Comparison of ENCODE assay signal across 5 fruit fly cellular contexts in genomic region chr2L:867899-868605, dm6.
TF ChIP-seq lines count a peak whose summit lies in the region.

aru (minus strand) TSS chr2L:868354.

TF ChIP-seq in whole organism, adult, 20 proteins besides CTCF, POLR2A, EP300 and RAD21 (continued from another document):
- no peak for TF ChIP-seq toe (GFP tag; optimal IDR thresholded peaks at IDR 0.05; lab: Kevin White, UChicago)
- TF ChIP-seq CG12768 (GFP tag; optimal IDR thresholded peaks at IDR 0.05; lab: Kevin White, UChicago) = no peak

TF ChIP-seq in whole organism, embryonic, 481 proteins besides CTCF, POLR2A, EP300 and RAD21 (continued from another document and continues in another):
- TF ChIP-seq Bgb (GFP tag; IDR thresholded peaks at IDR 0.05; lab: Robert Waterston, UW; ENCODE audit: partially characterized antibody) (0 out of 2 replicates have a peak, but pooled peaks have one; percentile 18), NK7.1 (GFP tag; optimal IDR thresholded peaks at IDR 0.05; lab: Kevin White, UChicago) (no peak), CG34422 (GFP tag; IDR thresholded peaks at IDR 0.05; lab: Robert Waterston, UW) (peak; percentile 49; the same call in 1 of the 3 replicates), CG13287 (GFP tag; IDR thresholded peaks at IDR 0.05; lab: Robert Waterston, UW; ENCODE audit: partially characterized antibody) (peak; percentile 26; the same call in 1 of the 2 replicates), CG10366 (GFP tag; IDR thresholded peaks at IDR 0.05; lab: Robert Waterston, UW) (no peak), B-H2 (GFP tag; optimal IDR thresholded peaks at IDR 0.05; lab: Kevin White, UChicago) (peak; percentile 14), CG11504 (tag; optimal IDR thresholded peaks at IDR 0.05; lab: Kevin White, UChicago) (peak; percentile 55), Optix (GFP tag; IDR thresholded peaks at IDR 0.05; lab: Robert Waterston, UW) (no peak), CG14050 (GFP tag; IDR thresholded peaks at IDR 0.05; lab: Robert Waterston, UW) (no peak), Vsx1 (GFP tag; optimal IDR thresholded peaks at IDR 0.05; lab: Kevin White, UChicago) (peak; percentile 9), Med (GFP tag; lab: Kevin White, UChicago) (peak; percentile 86), Gsc (GFP tag; IDR thresholded peaks at IDR 0.05; lab: Robert Waterston, UW) (no peak), CG17612 (GFP tag; IDR thresholded peaks at IDR 0.05; lab: Robert Waterston, UW) (no peak), ab (GFP tag; optimal IDR thresholded peaks at IDR 0.05; lab: Kevin White, UChicago) (no peak), sens (GFP tag; lab: Kevin White, UChicago) (peak; percentile 70), CG6791 (GFP tag; IDR thresholded peaks at IDR 0.05; lab: Robert Waterston, UW; ENCODE audit: partially characterized antibody) (no peak), CG17328 (GFP tag; IDR thresholded peaks at IDR 0.05; lab: Robert Waterston, UW) (peak; percentile 24; the same call in 1 of the 2 replicates), Nf-YA (GFP tag; IDR thresholded peaks at IDR 0.05; lab: Robert Waterston, UW) (0 out of 2 replicates have a peak, but pooled peaks have one; percentile 18), Xrp1 (GFP tag; IDR thresholded peaks at IDR 0.05; lab: Robert Waterston, UW) (peak; percentile 30; the same call in 1 of the 2 replicates), gcm (GFP tag; optimal IDR thresholded peaks at IDR 0.05; lab: Kevin White, UChicago) (peak; percentile 50), CG4707 (GFP tag; optimal IDR thresholded peaks at IDR 0.05; lab: Kevin White, UChicago) (peak; percentile 63), Nf-YC (tag; optimal IDR thresholded peaks at IDR 0.05; lab: Kevin White, UChicago) (peak; percentile 27), chm (GFP tag; IDR thresholded peaks at IDR 0.05; lab: Robert Waterston, UW) (peak; percentile 53; the same call in 1 of the 2 replicates), B-H1 (GFP tag; IDR thresholded peaks at IDR 0.05; lab: Robert Waterston, UW) (no peak; the same call in 2 of the 3 replicates), CG18262 (tag; optimal IDR thresholded peaks at IDR 0.05; lab: Kevin White, UChicago) (peak; percentile 45), phol (tag; optimal IDR thresholded peaks at IDR 0.05; lab: Kevin White, UChicago) (peak; percentile 26), dan (GFP tag; IDR thresholded peaks at IDR 0.05; lab: Robert Waterston, UW) (no peak), CoRest (tag; optimal IDR thresholded peaks at IDR 0.05; lab: Kevin White, UChicago) (peak; percentile 15), H2.0 (GFP tag; IDR thresholded peaks at IDR 0.05; lab: Robert Waterston, UW) (no peak), ash1 (GFP tag; optimal IDR thresholded peaks at IDR 0.05; lab: Kevin White, UChicago) (no peak), CG10147 (GFP tag; optimal IDR thresholded peaks at IDR 0.05; lab: Kevin White, UChicago) (no peak)

TF ChIP-seq in whole organism, prepupa, 60 proteins besides CTCF, POLR2A, EP300 and RAD21 (continued from another document and continues in another):
- no peak for TF ChIP-seq Hr38 (GFP tag; optimal IDR thresholded peaks at IDR 0.05; lab: Kevin White, UChicago)
- peak; percentile 37 for TF ChIP-seq Hr4 (GFP tag; optimal IDR thresholded peaks at IDR 0.05; lab: Kevin White, UChicago)
- TF ChIP-seq svp (GFP tag; lab: Kevin White, UChicago) = peak; percentile 54
- peak; percentile 28 for TF ChIP-seq vri (GFP tag; optimal IDR thresholded peaks at IDR 0.05; lab: Kevin White, UChicago)
- no peak for TF ChIP-seq CG11294 (GFP tag; IDR thresholded peaks at IDR 0.05; lab: Robert Waterston, UW)
- TF ChIP-seq dsx (GFP tag; optimal IDR thresholded peaks at IDR 0.05; lab: Kevin White, UChicago; ENCODE audit: poor library complexity, severe bottlenecking) = no peak
- no peak for TF ChIP-seq CG11762 (GFP tag; optimal IDR thresholded peaks at IDR 0.05; lab: Kevin White, UChicago; ENCODE audit: insufficient read depth)
- TF ChIP-seq CG8319 (GFP tag; optimal IDR thresholded peaks at IDR 0.05; lab: Kevin White, UChicago) = no peak
- no peak for TF ChIP-seq CG11902 (GFP tag; optimal IDR thresholded peaks at IDR 0.05; lab: Kevin White, UChicago)
- no peak for TF ChIP-seq Eip93F (GFP tag; optimal IDR thresholded peaks at IDR 0.05; lab: Kevin White, UChicago)
- TF ChIP-seq CG7368 (GFP tag; optimal IDR thresholded peaks at IDR 0.05; lab: Kevin White, UChicago) = peak; percentile 12
- TF ChIP-seq eg (GFP tag; IDR thresholded peaks at IDR 0.05; lab: Robert Waterston, UW) = peak; percentile 59; the same call in 2 of the 3 replicates
- TF ChIP-seq cyc (GFP tag; optimal IDR thresholded peaks at IDR 0.05; lab: Kevin White, UChicago) = no peak
- TF ChIP-seq Sox14 (GFP tag; optimal IDR thresholded peaks at IDR 0.05; lab: Kevin White, UChicago) = no peak
- TF ChIP-seq fd59A (GFP tag; optimal IDR thresholded peaks at IDR 0.05; lab: Kevin White, UChicago) = no peak
- TF ChIP-seq pdm3 (GFP tag; optimal IDR thresholded peaks at IDR 0.05; lab: Kevin White, UChicago) = peak; percentile 24
- no peak for TF ChIP-seq CG10631 (GFP tag; optimal IDR thresholded peaks at IDR 0.05; lab: Kevin White, UChicago)
- no peak for TF ChIP-seq Sox15 (GFP tag; optimal IDR thresholded peaks at IDR 0.05; lab: Kevin White, UChicago)
- TF ChIP-seq CG6276 (GFP tag; optimal IDR thresholded peaks at IDR 0.05; lab: Kevin White, UChicago) = peak; percentile 21
- TF ChIP-seq net (GFP tag; optimal IDR thresholded peaks at IDR 0.05; lab: Kevin White, UChicago) = peak; percentile 10
- peak; percentile 25 for TF ChIP-seq Lpt (GFP tag; optimal IDR thresholded peaks at IDR 0.05; lab: Kevin White, UChicago)
- TF ChIP-seq Sox102F (GFP tag; optimal IDR thresholded peaks at IDR 0.05; lab: Kevin White, UChicago) = peak; percentile 53
- TF ChIP-seq CG6792 (GFP tag; optimal IDR thresholded peaks at IDR 0.05; lab: Kevin White, UChicago) = peak; percentile 1
- TF ChIP-seq CG6854 (GFP tag; optimal IDR thresholded peaks at IDR 0.05; lab: Kevin White, UChicago) = no peak
- peak; percentile 40 for TF ChIP-seq esn (GFP tag; optimal IDR thresholded peaks at IDR 0.05; lab: Kevin White, UChicago)
- peak; percentile 21 for TF ChIP-seq Smox (GFP tag; optimal IDR thresholded peaks at IDR 0.05; lab: Kevin White, UChicago)
- no peak for TF ChIP-seq spab (GFP tag; optimal IDR thresholded peaks at IDR 0.05; lab: Kevin White, UChicago)
- TF ChIP-seq CG9139 (GFP tag; optimal IDR thresholded peaks at IDR 0.05; lab: Kevin White, UChicago) = no peak
- no peak for TF ChIP-seq CG31627 (GFP tag; optimal IDR thresholded peaks at IDR 0.05; lab: Kevin White, UChicago)
- peak; percentile 66; the same call in 2 of the 3 replicates for TF ChIP-seq CG8119 (GFP tag; IDR thresholded peaks at IDR 0.05; lab: Robert Waterston, UW)
- TF ChIP-seq CG10669 (GFP tag; optimal IDR thresholded peaks at IDR 0.05; lab: Kevin White, UChicago) = peak; percentile 29
- peak; percentile 51 for TF ChIP-seq CG3919 (GFP tag; optimal IDR thresholded peaks at IDR 0.05; lab: Kevin White, UChicago)
- TF ChIP-seq CG6163 (GFP tag; IDR thresholded peaks at IDR 0.05; lab: Robert Waterston, UW) = peak; percentile 62; the same call in 1 of the 3 replicates
- TF ChIP-seq ss (GFP tag; optimal IDR thresholded peaks at IDR 0.05; lab: Kevin White, UChicago) = peak; percentile 34 to 65

TF ChIP-seq in whole organism, pupa, 21 proteins besides CTCF, POLR2A, EP300 and RAD21 (continued from another document):
- no peak for TF ChIP-seq CG34367 (tag; optimal IDR thresholded peaks at IDR 0.05; lab: Kevin White, UChicago)
TF ChIP-seq in whole organism, pupa: peak in this region for 13.

TF ChIP-seq in whole organism, wandering third instar larva, 38 proteins besides CTCF, POLR2A, EP300 and RAD21 (continued from another document):
- TF ChIP-seq lola (GFP tag; optimal IDR thresholded peaks at IDR 0.05; lab: Kevin White, UChicago) (no peak), woc (GFP tag; optimal IDR thresholded peaks at IDR 0.05; lab: Kevin White, UChicago) (peak; percentile 36), Rel (GFP tag; optimal IDR thresholded peaks at IDR 0.05; lab: Kevin White, UChicago) (no peak), Rel (tag; optimal IDR thresholded peaks at IDR 0.05; lab: Kevin White, UChicago) (peak; percentile 6), Dfd (GFP tag; optimal IDR thresholded peaks at IDR 0.05; lab: Kevin White, UChicago) (no peak)
